Worm (Caenorhabditis elegans) whole organism, early embryonic: ENCODE data around the gene B0563.1.

Experiments
- aly-1 ChIP-seq: sonication (generic microtip); optimal IDR thresholded peaks from 2 replicates; lab custom pipeline; 2016; ENCODE audit warnings: missing genetic modification characterization, missing compliant biosample characterization
- ama-1 ChIP-seq: fragments of 150-350 bp; optimal IDR thresholded peaks from 2 replicates; lab custom pipeline; 2014
- ceh-36 ChIP-seq: sonication (generic microtip); optimal IDR thresholded peaks from 2 replicates; lab custom pipeline; 2016; ENCODE audit warnings: missing genetic modification characterization, inconsistent platforms, missing compliant biosample characterization
- flt-1 ChIP-seq: fragments of 200-800 bp; sonication (Bioruptor generic); IDR thresholded peaks from 2 replicates; pipeline ENCODE4 v1.3.6; 2022; ENCODE audit warnings: missing genetic modification characterization, missing compliant biosample characterization
- hmbx-1 ChIP-seq: sonication (generic microtip); optimal IDR thresholded peaks from 2 replicates; lab custom pipeline; 2016; ENCODE audit warnings: mild to moderate bottlenecking, missing genetic modification characterization, missing compliant biosample characterization
- hnd-1 ChIP-seq: sonication (generic microtip); optimal IDR thresholded peaks from 2 replicates; lab custom pipeline; 2016; ENCODE audit warnings: missing genetic modification characterization, missing compliant biosample characterization
- pes-1 ChIP-seq: fragments of 200-800 bp; sonication (Bioruptor generic); IDR thresholded peaks from 2 replicates; pipeline ENCODE4 v1.3.6; 2022; ENCODE audit warnings: missing genetic modification reagents, missing genetic modification characterization, missing compliant biosample characterization
- scrt-1 ChIP-seq: fragments of 200-800 bp; sonication (Bioruptor generic); IDR thresholded peaks from 2 replicates; pipeline ENCODE4 v1.3.6; 2022; ENCODE audit warnings: missing genetic modification characterization, missing compliant biosample characterization
- tbx-37 ChIP-seq: fragments of 200-800 bp; sonication (Bioruptor generic); conservative IDR thresholded peaks from 2 replicates; pipeline ENCODE4 v1.3.6; 2022; ENCODE audit warnings: missing genetic modification reagents, missing genetic modification characterization, missing compliant biosample characterization

ce11 chrX:9145848-9146247 lies 25.5 kb upstream of the B0563.1 start, which contains the start of gene B0563.5:
- TF ChIP-seq ama-1 (lab: Kevin White, UChicago): no peak
- TF ChIP-seq pes-1 (GFP tag; lab: Robert Waterston, UW): no peak
- TF ChIP-seq flt-1: no peak
- TF ChIP-seq scrt-1: no peak
- no peak for TF ChIP-seq tbx-37
- no peak for TF ChIP-seq ceh-36
- TF ChIP-seq hnd-1 (tag; lab: Kevin White, UChicago): no peak
- TF ChIP-seq hmbx-1 (tag; lab: Kevin White, UChicago): no peak
- no peak for TF ChIP-seq aly-1 (tag; lab: Kevin White, UChicago)
